Fruit fly (Drosophila melanogaster) whole organism, prepupa: ENCODE results near the gene ort.
A peak's percentile ranks its signal among the peaks of the same experiment; 100 is the strongest.

Experiments
- CG10631 ChIP-seq: fragments of 200-800 bp; sonication (Bioruptor generic); optimal IDR thresholded peaks from 2 replicates; lab custom pipeline; 2016; ENCODE audit warnings: missing biosample characterization, missing genetic modification characterization
- CG10669 ChIP-seq: fragments of 200-800 bp; sonication (Bioruptor generic); optimal IDR thresholded peaks from 3 replicates; lab custom pipeline; 2018; ENCODE audit warnings: missing biosample characterization, mild to moderate bottlenecking, missing genetic modification characterization, moderate library complexity
- CG11294 ChIP-seq: fragments of 200-800 bp; sonication (Bioruptor generic); IDR thresholded peaks from 2 replicates; pipeline ENCODE4 v1.3.6; 2022; ENCODE audit warnings: missing biosample characterization, missing genetic modification characterization
- CG11762 ChIP-seq: fragments of 200-800 bp; sonication (Bioruptor generic); optimal IDR thresholded peaks from 3 replicates; lab custom pipeline; 2016; ENCODE audit warnings: missing biosample characterization, missing genetic modification characterization; ENCODE audit not compliant: insufficient read depth
- CG11902 ChIP-seq: fragments of 200-800 bp; sonication (Bioruptor generic); optimal IDR thresholded peaks from 3 replicates; lab custom pipeline; 2016; ENCODE audit warnings: missing biosample characterization, missing genetic modification characterization
- CG1621 ChIP-seq: fragments of 200-800 bp; sonication (Bioruptor generic); optimal IDR thresholded peaks from 3 replicates; lab custom pipeline; 2018; ENCODE audit warnings: missing biosample characterization, mild to moderate bottlenecking, missing genetic modification characterization
- CG31627 ChIP-seq: fragments of 200-800 bp; sonication (Bioruptor generic); optimal IDR thresholded peaks from 3 replicates; lab custom pipeline; 2016; ENCODE audit warnings: missing biosample characterization, missing genetic modification characterization
- CG32006 ChIP-seq: fragments of 200-800 bp; sonication (Bioruptor generic); optimal IDR thresholded peaks from 3 replicates; lab custom pipeline; 2017; ENCODE audit warnings: missing biosample characterization, mild to moderate bottlenecking, missing genetic modification characterization
- CG4318 ChIP-seq: fragments of 200-800 bp; sonication (Bioruptor generic); optimal IDR thresholded peaks from 3 replicates; lab custom pipeline; 2017; ENCODE audit warnings: missing biosample characterization, mild to moderate bottlenecking, missing genetic modification characterization
- CG6276 ChIP-seq: fragments of 200-800 bp; sonication (Bioruptor generic); optimal IDR thresholded peaks from 2 replicates; lab custom pipeline; 2017; ENCODE audit warnings: missing biosample characterization, mild to moderate bottlenecking, missing genetic modification characterization
- CG6792 ChIP-seq: fragments of 200-800 bp; sonication (Bioruptor generic); optimal IDR thresholded peaks from 3 replicates; lab custom pipeline; 2016; ENCODE audit warnings: missing biosample characterization, missing genetic modification characterization
- CG7368 ChIP-seq: fragments of 200-800 bp; sonication (Bioruptor generic); optimal IDR thresholded peaks from 3 replicates; lab custom pipeline; 2016; ENCODE audit warnings: missing biosample characterization, missing genetic modification characterization
- CG8119 ChIP-seq: fragments of 200-800 bp; sonication (Bioruptor generic); IDR thresholded peaks from 3 replicates; pipeline ENCODE4 v1.3.6; 2022; ENCODE audit warnings: missing biosample characterization, missing genetic modification characterization
- CG8319 ChIP-seq: fragments of 200-800 bp; sonication (Bioruptor generic); optimal IDR thresholded peaks from 3 replicates; lab custom pipeline; 2016; ENCODE audit warnings: missing biosample characterization, missing genetic modification characterization
- CG8632 ChIP-seq: fragments of 200-800 bp; sonication (Bioruptor generic); optimal IDR thresholded peaks from 3 replicates; lab custom pipeline; 2016; ENCODE audit warnings: missing biosample characterization, missing genetic modification characterization
- CG9139 ChIP-seq: fragments of 200-800 bp; sonication (Bioruptor generic); optimal IDR thresholded peaks from 3 replicates; lab custom pipeline; 2017; ENCODE audit warnings: missing biosample characterization, mild to moderate bottlenecking, missing genetic modification characterization
- Eip75B ChIP-seq: fragments of 200-800 bp; sonication (Bioruptor generic); optimal IDR thresholded peaks from 3 replicates; lab custom pipeline; 2016; ENCODE audit warnings: missing biosample characterization, missing genetic modification characterization
- Eip78C ChIP-seq: fragments of 200-800 bp; sonication (Bioruptor generic); peaks from one replicate; lab custom pipeline; 2016; ENCODE audit warnings: missing biosample characterization, missing genetic modification characterization
- Eip93F ChIP-seq: fragments of 200-800 bp; sonication (Bioruptor generic); optimal IDR thresholded peaks from 2 replicates; lab custom pipeline; 2016; ENCODE audit warnings: missing biosample characterization, mild to moderate bottlenecking, missing genetic modification characterization
- Ets21C ChIP-seq: fragments of 200-800 bp; sonication (Bioruptor generic); optimal IDR thresholded peaks from 3 replicates; lab custom pipeline; 2016; ENCODE audit warnings: missing biosample characterization, missing genetic modification characterization
- Ets96B ChIP-seq: fragments of 200-800 bp; optimal IDR thresholded peaks from 2 replicates; lab custom pipeline; 2019; ENCODE audit warnings: missing biosample characterization, mild to moderate bottlenecking, missing genetic modification characterization, moderate library complexity
- Hr38 ChIP-seq: sonication (Bioruptor generic); optimal IDR thresholded peaks from 2 replicates; lab custom pipeline; 2016; ENCODE audit warnings: missing biosample characterization, missing genetic modification characterization
- Hr39 ChIP-seq: fragments of 200-800 bp; sonication (Bioruptor generic); optimal IDR thresholded peaks from 2 replicates; lab custom pipeline; 2016; ENCODE audit warnings: missing biosample characterization, missing genetic modification characterization
- Hr4 ChIP-seq: fragments of 200-800 bp; sonication (Bioruptor generic); optimal IDR thresholded peaks from 3 replicates; lab custom pipeline; 2016; ENCODE audit warnings: missing biosample characterization, missing genetic modification characterization
- Met ChIP-seq: fragments of 200-800 bp; sonication (Bioruptor generic); optimal IDR thresholded peaks from 3 replicates; lab custom pipeline; 2016; ENCODE audit warnings: missing biosample characterization, missing genetic modification characterization
- OdsH ChIP-seq: fragments of 200-800 bp; sonication (Bioruptor generic); optimal IDR thresholded peaks from 3 replicates; lab custom pipeline; 2016; ENCODE audit warnings: missing biosample characterization, missing genetic modification characterization
- Smox ChIP-seq: fragments of 200-800 bp; sonication (Bioruptor generic); optimal IDR thresholded peaks from 3 replicates; lab custom pipeline; 2016; ENCODE audit warnings: missing biosample characterization, missing genetic modification characterization
- Sox14 ChIP-seq: fragments of 200-800 bp; sonication (Bioruptor generic); optimal IDR thresholded peaks from 3 replicates; lab custom pipeline; 2016; ENCODE audit warnings: missing biosample characterization, missing genetic modification characterization
- Sox15 ChIP-seq: fragments of 200-800 bp; sonication (Bioruptor generic); optimal IDR thresholded peaks from 3 replicates; lab custom pipeline; 2016; ENCODE audit warnings: missing biosample characterization, missing genetic modification characterization
- achi ChIP-seq: fragments of 200-800 bp; sonication (Bioruptor generic); optimal IDR thresholded peaks from 3 replicates; lab custom pipeline; 2016; ENCODE audit warnings: missing biosample characterization, missing genetic modification characterization
- acj6 ChIP-seq: fragments of 200-800 bp; sonication (Bioruptor generic); optimal IDR thresholded peaks from 3 replicates; lab custom pipeline; 2016; ENCODE audit warnings: missing biosample characterization, missing genetic modification characterization
- dsx ChIP-seq: fragments of 200-800 bp; optimal IDR thresholded peaks from 3 replicates; lab custom pipeline; 2019; ENCODE audit warnings: missing biosample characterization, mild to moderate bottlenecking, missing genetic modification characterization, moderate library complexity; ENCODE audit not compliant: poor library complexity, severe bottlenecking
- esn ChIP-seq: fragments of 200-800 bp; sonication (Bioruptor generic); optimal IDR thresholded peaks from 2 replicates; lab custom pipeline; 2016; ENCODE audit warnings: missing biosample characterization, mild to moderate bottlenecking, missing genetic modification characterization, moderate library complexity
- fd85E ChIP-seq: fragments of 200-800 bp; sonication (Bioruptor generic); optimal IDR thresholded peaks from 3 replicates; lab custom pipeline; 2016; ENCODE audit warnings: missing biosample characterization, missing genetic modification characterization
- fkh ChIP-seq: fragments of 200-800 bp; sonication (Bioruptor generic); optimal IDR thresholded peaks from 3 replicates; lab custom pipeline; 2017; ENCODE audit warnings: missing biosample characterization, mild to moderate bottlenecking, missing genetic modification characterization, moderate library complexity
- lz ChIP-seq: fragments of 200-800 bp; sonication (Bioruptor generic); optimal IDR thresholded peaks from 3 replicates; lab custom pipeline; 2016; ENCODE audit warnings: missing biosample characterization, missing genetic modification characterization
- pdm3 ChIP-seq: fragments of 200-800 bp; sonication (Bioruptor generic); optimal IDR thresholded peaks from 3 replicates; lab custom pipeline; 2016; ENCODE audit warnings: missing biosample characterization, missing genetic modification characterization
- ss ChIP-seq, 2 experiments: fragments of 200-800 bp; sonication (Bioruptor generic); optimal IDR thresholded peaks; 2 replicates in 1 of 2; 3 replicates in 1 of 2; lab custom pipeline; 2017 to 2018; ENCODE audit warnings: mild to moderate bottlenecking in 2 of 2, missing biosample characterization in 2 of 2, missing genetic modification characterization in 2 of 2, moderate library complexity in 1 of 2
- topi ChIP-seq: fragments of 200-800 bp; sonication (Bioruptor generic); optimal IDR thresholded peaks from 3 replicates; lab custom pipeline; 2016; ENCODE audit warnings: missing biosample characterization, missing genetic modification characterization

ort gene

dm6 chr3R:19648289-19648916 is 11.1 kb upstream of the ort start, which contains the start of the genes CG6195 and CG31220:
TSS of gene CG6195 (minus strand) at chr3R:19648410.
TSS of gene CG31220 (plus strand) at chr3R:19648487.
- no peak for TF ChIP-seq CG6792
- no peak for TF ChIP-seq CG8319
- peak; percentile 64 for TF ChIP-seq Eip78C (GFP tag; lab: Kevin White, UChicago)
- TF ChIP-seq CG10631 (GFP tag; lab: Kevin White, UChicago): no peak
- no peak for TF ChIP-seq lz (GFP tag; lab: Kevin White, UChicago)
- peak; percentile 36 for TF ChIP-seq Met (GFP tag; lab: Kevin White, UChicago)
- TF ChIP-seq Hr39 (GFP tag; lab: Kevin White, UChicago): peak; percentile 21
- peak; percentile 80 for TF ChIP-seq fkh
- TF ChIP-seq Hr38: no peak
- no peak for TF ChIP-seq OdsH (GFP tag; lab: Kevin White, UChicago)
- TF ChIP-seq Eip75B (GFP tag; lab: Kevin White, UChicago): no peak
- no peak for TF ChIP-seq CG31627 (GFP tag; lab: Kevin White, UChicago)
- TF ChIP-seq Hr4: no peak
- no peak for TF ChIP-seq CG32006
- TF ChIP-seq Sox14 (GFP tag; lab: Kevin White, UChicago): no peak
- no peak for TF ChIP-seq Sox15 (GFP tag; lab: Kevin White, UChicago)
- peak; percentile 38 for TF ChIP-seq topi
- TF ChIP-seq dsx: no peak
- peak; percentile 37 for TF ChIP-seq CG1621 (tag; lab: Kevin White, UChicago)
- no peak for TF ChIP-seq CG4318
- TF ChIP-seq CG8632 (GFP tag; lab: Kevin White, UChicago): no peak
- TF ChIP-seq fd85E (GFP tag; lab: Kevin White, UChicago): no peak
- TF ChIP-seq ss (GFP tag; optimal IDR thresholded peaks at IDR 0.05; lab: Kevin White, UChicago): peak in 1 of 2 experiments; percentile 5
- TF ChIP-seq CG11294 (GFP tag; lab: Robert Waterston, UW): no peak
- TF ChIP-seq Ets96B (tag; lab: Kevin White, UChicago): no peak
- TF ChIP-seq pdm3 (GFP tag; lab: Kevin White, UChicago): peak; percentile 45
- TF ChIP-seq CG10669 (GFP tag; lab: Kevin White, UChicago): no peak
- TF ChIP-seq achi (GFP tag; lab: Kevin White, UChicago): peak; percentile 88
- TF ChIP-seq esn (GFP tag; lab: Kevin White, UChicago): peak; percentile 37
- no peak for TF ChIP-seq CG11762 (GFP tag; lab: Kevin White, UChicago)
- TF ChIP-seq Eip93F (GFP tag; lab: Kevin White, UChicago): no peak
- no peak for TF ChIP-seq CG8119 (GFP tag; lab: Robert Waterston, UW)
- TF ChIP-seq Ets21C (GFP tag; lab: Kevin White, UChicago): no peak
- TF ChIP-seq Smox (GFP tag; lab: Kevin White, UChicago): no peak
- no peak for TF ChIP-seq CG9139 (GFP tag; lab: Kevin White, UChicago)

dm6 chr3R:19650718-19651117 is 8.8 kb upstream of the ort start, which contains the start of gene CG31219:
TSS of gene CG31219 (plus strand) at chr3R:19651018.
- TF ChIP-seq CG6276 (GFP tag; lab: Kevin White, UChicago) (no peak), CG11902 (GFP tag; lab: Kevin White, UChicago) (no peak), acj6 (GFP tag; lab: Kevin White, UChicago) (no peak)

- peak; percentile 55 for TF ChIP-seq CG7368 (GFP tag; lab: Kevin White, UChicago)
- TF ChIP-seq CG11902 (GFP tag; lab: Kevin White, UChicago): no peak
- peak; percentile 52 for TF ChIP-seq Eip78C (GFP tag; lab: Kevin White, UChicago)
- TF ChIP-seq, all 60 proteins: peak for 2
Measured at dm6 chr3R:19656455-19656854, 3.1 kb upstream of the ort start.
